Worm (Caenorhabditis elegans) whole organism, young adult: ENCODE measurements around the gene faah-2.
A peak's percentile ranks its signal among the peaks of the same experiment; 100 is the strongest.

Source experiments
- C06A6.2 ChIP-seq: fragments of 200-800 bp; sonication (Bioruptor generic); conservative IDR thresholded peaks from 2 replicates; pipeline ENCODE4 v1.3.6; 2022; ENCODE audit warnings: missing genetic modification characterization, missing compliant biosample characterization
- C17E4.6 ChIP-seq: fragments of 200-800 bp; sonication (Bioruptor generic); IDR thresholded peaks from 2 replicates; pipeline ENCODE4 v1.3.6; 2022; ENCODE audit warnings: missing genetic modification reagents, missing genetic modification characterization, missing compliant biosample characterization
- F49E8.2 ChIP-seq: sonication (generic microtip); optimal IDR thresholded peaks from 3 replicates; lab custom pipeline; 2017; ENCODE audit warnings: missing genetic modification characterization, mild to moderate bottlenecking, missing compliant biosample characterization, antibody characterized with exemption, moderate library complexity; ENCODE audit not compliant: insufficient read depth
- F52B5.7 ChIP-seq: sonication (generic microtip); optimal IDR thresholded peaks from 2 replicates; lab custom pipeline; 2016; ENCODE audit warnings: mild to moderate bottlenecking, missing genetic modification characterization, missing compliant biosample characterization
- F57A8.1 ChIP-seq: fragments of 200-800 bp; sonication (Bioruptor generic); optimal IDR thresholded peaks from 2 replicates; lab custom pipeline; 2018; ENCODE audit warnings: mild to moderate bottlenecking, missing genetic modification characterization, moderate library complexity, missing compliant biosample characterization
- T26A5.8 ChIP-seq: sonication (generic microtip); optimal IDR thresholded peaks from 2 replicates; lab custom pipeline; 2016; ENCODE audit warnings: missing genetic modification characterization, missing compliant biosample characterization
- Y53G8AR.9 ChIP-seq: fragments of 200-800 bp; sonication (Bioruptor generic); conservative IDR thresholded peaks from 2 replicates; pipeline ENCODE4 v1.3.6; 2022; ENCODE audit warnings: missing genetic modification reagents, missing genetic modification characterization, missing compliant biosample characterization
- Y56A3A.18 ChIP-seq: fragments of 200-800 bp; sonication (Bioruptor generic); IDR thresholded peaks from 2 replicates; pipeline ENCODE4 v1.3.6; 2022; ENCODE audit warnings: missing genetic modification reagents, missing genetic modification characterization, missing compliant biosample characterization
- Y67H2A.10 ChIP-seq: fragments of 200-800 bp; sonication (Bioruptor generic); conservative IDR thresholded peaks from 2 replicates; pipeline ENCODE4 v1.3.6; 2022; ENCODE audit warnings: missing genetic modification reagents, missing genetic modification characterization, missing compliant biosample characterization
- Y79H2A.3 ChIP-seq: fragments of 200-800 bp; sonication (Bioruptor generic); conservative IDR thresholded peaks from 2 replicates; pipeline ENCODE4 v1.3.6; 2022; ENCODE audit warnings: missing genetic modification reagents, missing genetic modification characterization, missing compliant biosample characterization
- ZK185.1 ChIP-seq: sonication (generic microtip); optimal IDR thresholded peaks from 2 replicates; lab custom pipeline; 2016; ENCODE audit warnings: mild to moderate bottlenecking, missing genetic modification characterization, missing compliant biosample characterization; ENCODE audit not compliant: poor library complexity, severe bottlenecking
- akir-1 ChIP-seq: fragments of 200-800 bp; sonication (Bioruptor generic); optimal IDR thresholded peaks from 2 replicates; lab custom pipeline; 2018; ENCODE audit warnings: mild to moderate bottlenecking, missing genetic modification characterization, moderate library complexity, missing compliant biosample characterization
- aptf-3 ChIP-seq: fragments of 200-800 bp; sonication (Bioruptor generic); IDR thresholded peaks from 2 replicates; pipeline ENCODE4 v1.3.6; 2022; ENCODE audit warnings: missing genetic modification characterization, missing compliant biosample characterization
- attf-5 ChIP-seq: fragments of 200-800 bp; sonication (Bioruptor generic); optimal IDR thresholded peaks from 2 replicates; lab custom pipeline; 2018; ENCODE audit warnings: mild to moderate bottlenecking, missing genetic modification characterization, missing compliant biosample characterization
- attf-6 ChIP-seq: fragments of 200-800 bp; sonication (Bioruptor generic); IDR thresholded peaks from 2 replicates; pipeline ENCODE4 v1.3.6; 2022; ENCODE audit warnings: missing genetic modification reagents, missing genetic modification characterization, missing compliant biosample characterization
- ccch-3 ChIP-seq: fragments of 200-800 bp; sonication (Bioruptor generic); optimal IDR thresholded peaks from 2 replicates; lab custom pipeline; 2018; ENCODE audit warnings: mild to moderate bottlenecking, missing genetic modification characterization, missing compliant biosample characterization
- cebp-1 ChIP-seq, 2 experiments: fragments of 200-800 bp in 1 of 2; sonication (Bioruptor generic) in 1 of 2; sonication (generic microtip) in 1 of 2; IDR thresholded peaks in 1 of 2; optimal IDR thresholded peaks in 1 of 2; 2 replicates each; pipeline versions ENCODE4 v1.3.6 to Lab custom; 2017 to 2022; ENCODE audit warnings: missing compliant biosample characterization in 2 of 2, missing genetic modification characterization in 2 of 2, mild to moderate bottlenecking in 1 of 2, missing genetic modification reagents in 1 of 2, moderate library complexity in 1 of 2
- cebp-2 ChIP-seq: fragments of 200-800 bp; sonication (Bioruptor generic); IDR thresholded peaks from 2 replicates; pipeline ENCODE4 v1.3.6; 2022; ENCODE audit warnings: missing genetic modification characterization, missing compliant biosample characterization
- ceh-100 ChIP-seq: fragments of 200-800 bp; sonication (Bioruptor generic); IDR thresholded peaks from 2 replicates; pipeline ENCODE4 v1.3.6; 2022; ENCODE audit warnings: missing genetic modification reagents, missing genetic modification characterization, missing compliant biosample characterization
- ceh-58 ChIP-seq: fragments of 200-800 bp; sonication (Bioruptor generic); IDR thresholded peaks from 2 replicates; pipeline ENCODE4 v1.3.6; 2022; ENCODE audit warnings: missing genetic modification characterization, missing compliant biosample characterization
- die-1 ChIP-seq: sonication (generic microtip); optimal IDR thresholded peaks from 2 replicates; lab custom pipeline; 2016; ENCODE audit warnings: missing genotype, mild to moderate bottlenecking, missing genetic modification characterization, missing compliant biosample characterization
- egl-18 ChIP-seq: fragments of 200-800 bp; sonication (Bioruptor generic); IDR thresholded peaks from 2 replicates; pipeline ENCODE4 v1.3.6; 2022; ENCODE audit warnings: missing genetic modification reagents, missing genetic modification characterization, missing compliant biosample characterization
- egl-44 ChIP-seq: fragments of 200-800 bp; sonication (Bioruptor generic); IDR thresholded peaks from 2 replicates; pipeline ENCODE4 v1.3.6; 2022; ENCODE audit warnings: missing genetic modification reagents, missing genetic modification characterization, missing compliant biosample characterization
- ekl-4 ChIP-seq: fragments of 200-800 bp; sonication (Bioruptor generic); IDR thresholded peaks from 2 replicates; pipeline ENCODE4 v1.3.6; 2022; ENCODE audit warnings: missing genetic modification reagents, missing genetic modification characterization, missing compliant biosample characterization
- him-1 ChIP-seq: sonication (generic microtip); optimal IDR thresholded peaks from 2 replicates; lab custom pipeline; 2016; ENCODE audit warnings: missing genotype, missing genetic modification reagents, missing genetic modification characterization, missing compliant biosample characterization
- hlh-12 ChIP-seq: sonication (generic microtip); optimal IDR thresholded peaks from 2 replicates; lab custom pipeline; 2016; ENCODE audit warnings: missing genetic modification characterization, missing compliant biosample characterization
- hmg-1.2 ChIP-seq: fragments of 200-800 bp; sonication (Bioruptor generic); IDR thresholded peaks from 2 replicates; pipeline ENCODE4 v1.3.6; 2022; ENCODE audit warnings: missing genetic modification reagents, missing genetic modification characterization, missing compliant biosample characterization
- hsf-1 ChIP-seq: fragments of 200-800 bp; sonication (Bioruptor generic); IDR thresholded peaks from 2 replicates; pipeline ENCODE4 v1.3.6; 2022; ENCODE audit warnings: missing genetic modification reagents, missing genetic modification characterization, missing compliant biosample characterization
- lin-26 ChIP-seq: fragments of 200-800 bp; sonication (Bioruptor generic); IDR thresholded peaks from 2 replicates; pipeline ENCODE4 v1.3.6; 2022; ENCODE audit warnings: missing genetic modification reagents, missing genetic modification characterization, missing compliant biosample characterization
- lin-54 ChIP-seq: fragments of 200-800 bp; sonication (Bioruptor generic); optimal IDR thresholded peaks from 2 replicates; lab custom pipeline; 2018; ENCODE audit warnings: mild to moderate bottlenecking, missing genetic modification characterization, missing compliant biosample characterization
- lir-1 ChIP-seq: fragments of 200-800 bp; sonication (Bioruptor generic); conservative IDR thresholded peaks from 2 replicates; pipeline ENCODE4 v1.3.6; 2022; ENCODE audit warnings: missing genetic modification reagents, missing genetic modification characterization, missing compliant biosample characterization
- madf-8 ChIP-seq: fragments of 200-800 bp; sonication (Bioruptor generic); conservative IDR thresholded peaks from 2 replicates; pipeline ENCODE4 v1.3.6; 2022; ENCODE audit warnings: missing genetic modification reagents, missing genetic modification characterization, missing compliant biosample characterization
- mel-28 ChIP-seq: sonication (generic microtip); optimal IDR thresholded peaks from 2 replicates; lab custom pipeline; 2016; ENCODE audit warnings: borderline replicate concordance, mild to moderate bottlenecking, missing genetic modification characterization, missing compliant biosample characterization
- nfya-2 ChIP-seq: fragments of 200-800 bp; sonication (Bioruptor generic); IDR thresholded peaks from 2 replicates; pipeline ENCODE4 v1.3.6; 2022; ENCODE audit warnings: missing genetic modification reagents, missing genetic modification characterization, missing compliant biosample characterization
- nhr-80 ChIP-seq: sonication (generic microtip); optimal IDR thresholded peaks from 2 replicates; lab custom pipeline; 2016; ENCODE audit warnings: missing genetic modification characterization, missing compliant biosample characterization
- pbrm-1 ChIP-seq: fragments of 200-800 bp; sonication (Bioruptor generic); IDR thresholded peaks from 2 replicates; pipeline ENCODE4 v1.3.6; 2022; ENCODE audit warnings: missing genetic modification reagents, missing genetic modification characterization, missing compliant biosample characterization
- pha-4 ChIP-seq: fragments of 150-350 bp; sonication (generic microtip); optimal IDR thresholded peaks from 2 replicates; lab custom pipeline; 2014; ENCODE audit warnings: missing biosample characterization, missing genetic modification reagents, missing genetic modification characterization
- rec-8 ChIP-seq, 2 experiments: sonication (generic microtip); optimal IDR thresholded peaks; 2 replicates each; lab custom pipeline; 2016; ENCODE audit warnings: mild to moderate bottlenecking in 2 of 2, missing genetic modification characterization in 2 of 2, missing genetic modification reagents in 2 of 2, missing genotype in 2 of 2, missing biosample characterization in 1 of 2, missing compliant biosample characterization in 1 of 2, moderate library complexity in 1 of 2
- rpc-1 ChIP-seq, 2 experiments: fragments of 150-350 bp in 1 of 2; sonication (generic microtip) in 1 of 2; optimal IDR thresholded peaks; 2 replicates each; lab custom pipeline; 2014 to 2018; ENCODE audit warnings: missing biosample characterization in 1 of 2, missing genetic modification characterization in 1 of 2, missing genetic modification reagents in 1 of 2, missing genotype in 1 of 2
- sea-2 ChIP-seq: fragments of 200-800 bp; sonication (Bioruptor generic); IDR thresholded peaks from 2 replicates; pipeline ENCODE4 v1.3.6; 2022; ENCODE audit warnings: missing genetic modification characterization, missing compliant biosample characterization
- snpc-1.3 ChIP-seq: sonication (generic microtip); optimal IDR thresholded peaks from 2 replicates; lab custom pipeline; 2017; ENCODE audit warnings: missing genetic modification characterization, mild to moderate bottlenecking, missing compliant biosample characterization, antibody characterized with exemption, moderate library complexity, missing genotype, missing genetic modification reagents; ENCODE audit not compliant: insufficient read depth
- snpc-3.4 ChIP-seq: sonication (generic microtip); optimal IDR thresholded peaks from 2 replicates; lab custom pipeline; 2017; ENCODE audit warnings: missing genetic modification characterization, mild to moderate bottlenecking, missing compliant biosample characterization, antibody characterized with exemption, moderate library complexity, missing genotype, missing genetic modification reagents
- tbp1 ChIP-seq: fragments of 200-800 bp; sonication (Bioruptor generic); optimal IDR thresholded peaks from 2 replicates; lab custom pipeline; 2018; ENCODE audit warnings: mild to moderate bottlenecking, missing genetic modification characterization, missing compliant biosample characterization
- tbx-9 ChIP-seq: sonication (generic microtip); optimal IDR thresholded peaks from 2 replicates; lab custom pipeline; 2016; ENCODE audit warnings: borderline replicate concordance, missing genetic modification characterization, inconsistent platforms, missing compliant biosample characterization
- unc-62 ChIP-seq: fragments of 150-350 bp; optimal IDR thresholded peaks from 2 replicates; lab custom pipeline; 2014; ENCODE audit warnings: missing biosample characterization, missing genetic modification reagents, missing genetic modification characterization
- ztf-25 ChIP-seq: fragments of 200-800 bp; sonication (Bioruptor generic); IDR thresholded peaks from 2 replicates; pipeline ENCODE4 v1.3.6; 2022; ENCODE audit warnings: missing genetic modification reagents, missing genetic modification characterization, missing compliant biosample characterization
- ztf-26 ChIP-seq: sonication (generic microtip); optimal IDR thresholded peaks from 2 replicates; lab custom pipeline; 2017; ENCODE audit warnings: missing genetic modification characterization, missing compliant biosample characterization
- ztf-6 ChIP-seq: fragments of 200-800 bp; sonication (Bioruptor generic); IDR thresholded peaks from 2 replicates; pipeline ENCODE4 v1.3.6; 2022; ENCODE audit warnings: missing genetic modification reagents, missing genetic modification characterization, missing compliant biosample characterization

faah-2 gene

ce11 chrIV:8133536-8133935 is 18.7 kb upstream of the faah-2 start, which contains the start of gene sph-1 (continued):
- TF ChIP-seq ztf-25: no peak
- TF ChIP-seq pha-4 (tag; lab: Kevin White, UChicago): no peak
- TF ChIP-seq lir-1 (GFP tag; lab: Robert Waterston, UW): no peak
- TF ChIP-seq hsf-1 (GFP tag; lab: Robert Waterston, UW): no peak
- TF ChIP-seq C17E4.6 (GFP tag; lab: Robert Waterston, UW): no peak
- no peak for TF ChIP-seq egl-44 (GFP tag; lab: Robert Waterston, UW)
- TF ChIP-seq F52B5.7: no peak
- no peak for TF ChIP-seq ceh-58 (GFP tag; lab: Robert Waterston, UW)
- TF ChIP-seq rpc-1 (optimal IDR thresholded peaks at IDR 0.05; lab: Kevin White, UChicago): no peak
- no peak for TF ChIP-seq rpc-1 (tag; optimal IDR thresholded peaks at IDR 0.05; lab: Kevin White, UChicago)
- TF ChIP-seq attf-6 (GFP tag; lab: Robert Waterston, UW): no peak
- TF ChIP-seq him-1 (tag; lab: Kevin White, UChicago): no peak
- no peak for TF ChIP-seq Y53G8AR.9 (GFP tag; lab: Robert Waterston, UW)
- no peak for TF ChIP-seq Y56A3A.18 (GFP tag; lab: Robert Waterston, UW)
- TF ChIP-seq attf-5 (GFP tag; lab: Kevin White, UChicago): peak; percentile 48
- no peak for TF ChIP-seq egl-18 (GFP tag; lab: Robert Waterston, UW)
- no peak for TF ChIP-seq T26A5.8
- 0 out of 2 replicates have a peak, but pooled peaks have one; percentile 15 for TF ChIP-seq lin-26 (GFP tag; lab: Robert Waterston, UW)
- no peak for TF ChIP-seq snpc-3.4 (tag; lab: Kevin White, UChicago)
- no peak for TF ChIP-seq tbx-9 (tag; lab: Kevin White, UChicago)
- TF ChIP-seq F49E8.2 (tag; lab: Kevin White, UChicago): no peak
- no peak for TF ChIP-seq unc-62 (GFP tag; lab: Kevin White, UChicago)
- TF ChIP-seq Y67H2A.10 (GFP tag; lab: Robert Waterston, UW): no peak
- TF ChIP-seq cebp-1 (GFP tag; IDR thresholded peaks at IDR 0.05; lab: Robert Waterston, UW): no peak
- TF ChIP-seq cebp-1 (tag; optimal IDR thresholded peaks at IDR 0.05; lab: Kevin White, UChicago): peak; percentile 57
- TF ChIP-seq hlh-12 (tag; lab: Kevin White, UChicago): no peak
- TF ChIP-seq rec-8 (tag; optimal IDR thresholded peaks at IDR 0.05; lab: Kevin White, UChicago): no peak
- TF ChIP-seq hmg-1.2 (GFP tag; lab: Robert Waterston, UW): peak; percentile 47; the same call in 1 of the 2 replicates
- no peak for TF ChIP-seq nfya-2
- TF ChIP-seq cebp-2 (GFP tag; lab: Robert Waterston, UW): no peak
- TF ChIP-seq ztf-6 (GFP tag; lab: Robert Waterston, UW): no peak
- no peak for TF ChIP-seq pbrm-1 (GFP tag; lab: Robert Waterston, UW)
- no peak for TF ChIP-seq die-1 (tag; lab: Kevin White, UChicago)
- no peak for TF ChIP-seq ceh-100 (GFP tag; lab: Robert Waterston, UW)
- no peak for TF ChIP-seq ccch-3 (GFP tag; lab: Kevin White, UChicago)
- TF ChIP-seq C06A6.2: no peak
- TF ChIP-seq ekl-4 (GFP tag; lab: Robert Waterston, UW): no peak
- TF ChIP-seq lin-54 (GFP tag; lab: Kevin White, UChicago): peak; percentile 0
- TF ChIP-seq nhr-80 (tag; lab: Kevin White, UChicago): peak; percentile 69
- TF ChIP-seq F57A8.1 (GFP tag; lab: Kevin White, UChicago): no peak
- TF ChIP-seq mel-28 (tag; lab: Kevin White, UChicago): no peak
- no peak for TF ChIP-seq aptf-3 (GFP tag; lab: Robert Waterston, UW)
- no peak for TF ChIP-seq Y79H2A.3 (GFP tag; lab: Robert Waterston, UW)
- TF ChIP-seq ztf-26 (tag; lab: Kevin White, UChicago): no peak
- TF ChIP-seq madf-8 (GFP tag; lab: Robert Waterston, UW): no peak
- no peak for TF ChIP-seq akir-1 (GFP tag; lab: Kevin White, UChicago)
- TF ChIP-seq tbp1 (GFP tag; lab: Kevin White, UChicago): peak; percentile 0
- TF ChIP-seq sea-2 (GFP tag; lab: Robert Waterston, UW): no peak
- peak; percentile 4 for TF ChIP-seq snpc-1.3 (tag; lab: Kevin White, UChicago)
- no peak for TF ChIP-seq ZK185.1 (tag; lab: Kevin White, UChicago)
